Worm (Caenorhabditis elegans): ENCODE measurements around the gene fat-6.

Gene fat-6

ce11 chrIV:11956387-11956786 is 40.9 kb upstream of the fat-6 start (continued):
- no peak for TF ChIP-seq unc-30 (tag; optimal IDR thresholded peaks at IDR 0.05)
- no peak for TF ChIP-seq ces-1 (GFP tag; optimal IDR thresholded peaks at IDR 0.05)
- no peak for TF ChIP-seq nhr-84 (tag; optimal IDR thresholded peaks at IDR 0.05)
- TF ChIP-seq ceh-82 (tag; optimal IDR thresholded peaks at IDR 0.05) = peak; percentile 39 to 62 (median 43)
- no peak for TF ChIP-seq ceh-90 (tag; optimal IDR thresholded peaks at IDR 0.05)
- no peak for TF ChIP-seq nhr-76 (tag; optimal IDR thresholded peaks at IDR 0.05)
- TF ChIP-seq ceh-63 (GFP tag; optimal IDR thresholded peaks at IDR 0.05) = no peak
- peak; percentile 36 for TF ChIP-seq jun-1 (tag; optimal IDR thresholded peaks at IDR 0.05)
- TF ChIP-seq mep-1 (tag; optimal IDR thresholded peaks at IDR 0.05) = peak; percentile 93
- TF ChIP-seq ama-1 (optimal IDR thresholded peaks at IDR 0.05) = no peak
- TF ChIP-seq mef-2 (tag; optimal IDR thresholded peaks at IDR 0.05) = peak; percentile 81
- peak; percentile 62 for TF ChIP-seq lin-39 (tag; optimal IDR thresholded peaks at IDR 0.05)
- peak; percentile 78 to 97 (median 92) for TF ChIP-seq elt-3 (tag; optimal IDR thresholded peaks at IDR 0.05)
- peak; percentile 65 to 89 for TF ChIP-seq lin-35 (GFP tag; optimal IDR thresholded peaks at IDR 0.05)
- peak; percentile 93 for TF ChIP-seq rnt-1 (tag; optimal IDR thresholded peaks at IDR 0.05)
- TF ChIP-seq lin-13 (GFP tag; optimal IDR thresholded peaks at IDR 0.05) = peak; percentile 72
- peak; percentile 63 for TF ChIP-seq sox-4 (tag; optimal IDR thresholded peaks at IDR 0.05)
- peak; percentile 64 for TF ChIP-seq sup-37 (GFP tag; optimal IDR thresholded peaks at IDR 0.05)
- TF ChIP-seq snpc-4 (tag; optimal IDR thresholded peaks at IDR 0.05) = peak; percentile 33
- peak; percentile 99 for TF ChIP-seq lin-14 (GFP tag; optimal IDR thresholded peaks at IDR 0.05)
- no peak for TF ChIP-seq alr-1 (tag; optimal IDR thresholded peaks at IDR 0.05; ENCODE audit: borderline replicate concordance)
- TF ChIP-seq pqm-1 (tag; optimal IDR thresholded peaks at IDR 0.05) = no peak
- peak; percentile 85 for TF ChIP-seq xbp-1 (tag; optimal IDR thresholded peaks at IDR 0.05)
- TF ChIP-seq fkh-4 (tag; optimal IDR thresholded peaks at IDR 0.05; ENCODE audit: borderline replicate concordance) = no peak
- TF ChIP-seq elt-2 (tag; optimal IDR thresholded peaks at IDR 0.05) = peak; percentile 70
- TF ChIP-seq grh-1 (GFP tag; IDR thresholded peaks at IDR 0.05) = peak; percentile 87
- no peak for TF ChIP-seq sptf-1 (tag; optimal IDR thresholded peaks at IDR 0.05)
- TF ChIP-seq unc-86 (tag; optimal IDR thresholded peaks at IDR 0.05) = no peak
- peak; percentile 43 to 78 for TF ChIP-seq egl-27 (tag; optimal IDR thresholded peaks at IDR 0.05)
- peak; percentile 62 for TF ChIP-seq mab-9 (GFP tag; IDR thresholded peaks at IDR 0.05)
- TF ChIP-seq nhr-237 (tag; optimal IDR thresholded peaks at IDR 0.05) = peak; percentile 68

- TF ChIP-seq sptf-1 (tag; optimal IDR thresholded peaks at IDR 0.05) (no peak), nhr-47 (tag; optimal IDR thresholded peaks at IDR 0.05) (peak; percentile 14), elt-2 (tag; optimal IDR thresholded peaks at IDR 0.05) (peak; percentile 99), egl-27 (tag; optimal IDR thresholded peaks at IDR 0.05) (no peak), nhr-76 (tag; optimal IDR thresholded peaks at IDR 0.05) (no peak), nhr-19 (GFP tag; conservative IDR thresholded peaks at IDR 0.05) (peak; percentile 30; the same call in 1 of the 2 replicates), zip-4 (GFP tag; optimal IDR thresholded peaks at IDR 0.05) (no peak), lin-35 (GFP tag; optimal IDR thresholded peaks at IDR 0.05) (peak in 1 of 2 experiments; percentile 50), pag-3 (tag; optimal IDR thresholded peaks at IDR 0.05; ENCODE audit: borderline replicate concordance, insufficient read depth) (no peak), mdl-1 (tag; optimal IDR thresholded peaks at IDR 0.05) (no peak), snpc-4 (tag; optimal IDR thresholded peaks at IDR 0.05) (no peak), nhr-237 (tag; optimal IDR thresholded peaks at IDR 0.05) (no peak), aly-2 (tag; optimal IDR thresholded peaks at IDR 0.05) (peak; percentile 93), nhr-77 (tag; optimal IDR thresholded peaks at IDR 0.05) (no peak), ceh-82 (tag; optimal IDR thresholded peaks at IDR 0.05) (no peak), nhr-84 (tag; optimal IDR thresholded peaks at IDR 0.05) (no peak), unc-62 (GFP tag; optimal IDR thresholded peaks at IDR 0.05) (no peak), dsc-1 (tag; optimal IDR thresholded peaks at IDR 0.05) (no peak), fkh-10 (GFP tag; optimal IDR thresholded peaks at IDR 0.05) (no peak), mef-2 (tag; optimal IDR thresholded peaks at IDR 0.05) (no peak), unc-130 (tag; optimal IDR thresholded peaks at IDR 0.05) (no peak), F16B12.6 (tag; optimal IDR thresholded peaks at IDR 0.05) (no peak), tbx-2 (tag; optimal IDR thresholded peaks at IDR 0.05) (peak; percentile 7), unc-98 (GFP tag; IDR thresholded peaks at IDR 0.05) (no peak), snu-23 (GFP tag; optimal IDR thresholded peaks at IDR 0.05) (peak; percentile 50), zag-1 (tag; optimal IDR thresholded peaks at IDR 0.05) (no peak), lin-39 (tag; optimal IDR thresholded peaks at IDR 0.05) (no peak), sox-4 (tag; optimal IDR thresholded peaks at IDR 0.05) (no peak), dpl-1 (GFP tag; optimal IDR thresholded peaks at IDR 0.05) (no peak), rnt-1 (tag; optimal IDR thresholded peaks at IDR 0.05) (no peak), lin-15B (tag; optimal IDR thresholded peaks at IDR 0.05) (no peak), grh-1 (GFP tag; IDR thresholded peaks at IDR 0.05) (0 out of 2 replicates have a peak, but pooled peaks have one; percentile 24), Y116A8C.19 (tag; optimal IDR thresholded peaks at IDR 0.05; ENCODE audit: borderline replicate concordance) (no peak)
These were observed 40.1 kb upstream of the fat-6 start for ce11 chrIV:11955592-11955991.
